Fruit fly (Drosophila melanogaster): Measurements from ENCODE around the gene CG14229.

Gene CG14229

dm6 chrX:19694792-19695558 lies at the start of gene CG14229:
CG14229 (minus strand) TSS chrX:19695250.
- TF ChIP-seq CTCF (optimal IDR thresholded peaks at IDR 0.05), result no peak

dm6 chrX:19744003-19744488 lies 49.0 kb upstream of the CG14229 start, which contains the start of the genes CG18809, COX6B, CG33932 and Rpp20:
CG18809 (minus strand) TSS chrX:19744335.
COX6B (minus strand) TSS chrX:19744335.
CG33932 (plus strand) TSS chrX:19744431.
Rpp20 (plus strand) TSS chrX:19744431.
- TF ChIP-seq CTCF (optimal IDR thresholded peaks at IDR 0.05) (peak; percentile 33 to 57), CG8478 (optimal IDR thresholded peaks at IDR 0.05) (no peak)

- TF ChIP-seq CG8478 (optimal IDR thresholded peaks at IDR 0.05), result no peak
- no peak for TF ChIP-seq CTCF (optimal IDR thresholded peaks at IDR 0.05)
Observed at dm6 chrX:19737872-19738271, 42.8 kb upstream of the CG14229 start.

dm6 chrX:19735270-19735669 lies 40.2 kb upstream of the CG14229 start, which contains the start of gene CG14234:
CG14234 (plus strand) TSS chrX:19735570.
- TF ChIP-seq CTCF (optimal IDR thresholded peaks at IDR 0.05) (no peak), CG8478 (optimal IDR thresholded peaks at IDR 0.05) (no peak)

- TF ChIP-seq CTCF (optimal IDR thresholded peaks at IDR 0.05) (no peak), CG8478 (optimal IDR thresholded peaks at IDR 0.05) (no peak)
Observed at dm6 chrX:19730844-19731243, 35.8 kb upstream of the CG14229 start, which contains the start of gene AP-1-2beta. AP-1-2beta (plus strand) TSS chrX:19731004.

- TF ChIP-seq CTCF (optimal IDR thresholded peaks at IDR 0.05) (peak; percentile 62 to 76), CG8478 (optimal IDR thresholded peaks at IDR 0.05) (no peak)
Observed at dm6 chrX:19717988-19718973, 23.2 kb upstream of the CG14229 start, which contains the start of gene CG12531. CG12531 (plus strand) TSS chrX:19718923.

dm6 chrX:19717041-19717440 lies 22.0 kb upstream of the CG14229 start:
- no peak for TF ChIP-seq CTCF (optimal IDR thresholded peaks at IDR 0.05)
- no peak for TF ChIP-seq CG8478 (optimal IDR thresholded peaks at IDR 0.05)

dm6 chrX:19716325-19716917 lies 21.4 kb upstream of the CG14229 start:
- TF ChIP-seq CG8478 (optimal IDR thresholded peaks at IDR 0.05) (no peak), CTCF (optimal IDR thresholded peaks at IDR 0.05) (no peak)

- TF ChIP-seq CG8478 (optimal IDR thresholded peaks at IDR 0.05) (no peak), CTCF (optimal IDR thresholded peaks at IDR 0.05) (no peak)
Observed at dm6 chrX:19714816-19715215, 19.8 kb upstream of the CG14229 start.

dm6 chrX:19712898-19713627 lies 18.0 kb upstream of the CG14229 start, which contains the start of gene meso18E:
meso18E (minus strand) TSS chrX:19713045.
- TF ChIP-seq CG8478 (optimal IDR thresholded peaks at IDR 0.05) (no peak), CTCF (optimal IDR thresholded peaks at IDR 0.05) (no peak)

dm6 chrX:19711936-19712335 lies 16.9 kb upstream of the CG14229 start:
- TF ChIP-seq CG8478 (optimal IDR thresholded peaks at IDR 0.05), result no peak

dm6 chrX:19704083-19704482 lies 9.0 kb upstream of the CG14229 start, which contains the start of the genes CG14230 and CG14232:
CG14230 (plus strand) TSS chrX:19704176.
CG14232 (minus strand) TSS chrX:19704259.
- TF ChIP-seq CG8478 (optimal IDR thresholded peaks at IDR 0.05) (no peak), CTCF (optimal IDR thresholded peaks at IDR 0.05) (no peak)

- no peak for TF ChIP-seq CG8478 (optimal IDR thresholded peaks at IDR 0.05)
- TF ChIP-seq CTCF (optimal IDR thresholded peaks at IDR 0.05), result no peak
Observed at dm6 chrX:19701611-19702010, 6.6 kb upstream of the CG14229 start, which contains the start of gene Tcs4. Tcs4 (minus strand) TSS chrX:19701755.

All from S2 (cell line).